Worm (Caenorhabditis elegans): Measurements from ENCODE around the gene cacn-1.

cacn-1 gene

ce11 chrII:14154357-14154756 lies 12.4 kb upstream of the cacn-1 start, which contains the start of gene Y48B6A.1 (continued):
- TF ChIP-seq dpl-1 (GFP tag; optimal IDR thresholded peaks at IDR 0.05) (peak; percentile 90), R02D3.7 (tag; optimal IDR thresholded peaks at IDR 0.05) (no peak), spr-3 (GFP tag; optimal IDR thresholded peaks at IDR 0.05) (peak; percentile 4), F37D6.2 (tag; optimal IDR thresholded peaks at IDR 0.05) (peak; percentile 70), ama-1 (optimal IDR thresholded peaks at IDR 0.05) (peak; percentile 73), ceh-44 (GFP tag; IDR thresholded peaks at IDR 0.05) (peak; percentile 89), dve-1 (tag; optimal IDR thresholded peaks at IDR 0.05; ENCODE audit: insufficient read depth) (peak; percentile 94), lin-29 (GFP tag; IDR thresholded peaks at IDR 0.05) (no peak), lim-7 (GFP tag; IDR thresholded peaks at IDR 0.05) (0 out of 2 replicates have a peak, but pooled peaks have one; percentile 52), zag-1 (tag; optimal IDR thresholded peaks at IDR 0.05) (no peak), saeg-2 (GFP tag; IDR thresholded peaks at IDR 0.05) (0 out of 2 replicates have a peak, but pooled peaks have one; percentile 35), T20F7.1 (GFP tag; optimal IDR thresholded peaks at IDR 0.05) (no peak), Y105C5A.15 (GFP tag; IDR thresholded peaks at IDR 0.05) (no peak), lin-15B (tag; optimal IDR thresholded peaks at IDR 0.05) (peak; percentile 88), ceh-62 (tag; optimal IDR thresholded peaks at IDR 0.05) (no peak)

ce11 chrII:14152274-14152673 lies 10.3 kb upstream of the cacn-1 start:
- TF ChIP-seq set-16 (GFP tag; IDR thresholded peaks at IDR 0.05) = peak; percentile 89
- no peak for TF ChIP-seq cey-2 (tag; optimal IDR thresholded peaks at IDR 0.05; ENCODE audit: borderline replicate concordance, insufficient read depth)
- 0 out of 2 replicates have a peak, but pooled peaks have one; percentile 11 for TF ChIP-seq egl-43 (GFP tag; IDR thresholded peaks at IDR 0.05)
- no peak for TF ChIP-seq lin-13 (GFP tag; optimal IDR thresholded peaks at IDR 0.05)
- no peak for TF ChIP-seq duxl-1 (tag; optimal IDR thresholded peaks at IDR 0.05; ENCODE audit: poor library complexity)
- no peak for TF ChIP-seq F37D6.2 (tag; optimal IDR thresholded peaks at IDR 0.05)
- no peak for TF ChIP-seq spr-3 (GFP tag; optimal IDR thresholded peaks at IDR 0.05)
- TF ChIP-seq unc-62 (GFP tag; optimal IDR thresholded peaks at IDR 0.05 in 1 of 2) = peak in 1 of 2 experiments; percentile 39
- TF ChIP-seq unc-62 (tag; optimal IDR thresholded peaks at IDR 0.05) = no peak

ce11 chrII:14150031-14150430 lies 8.1 kb upstream of the cacn-1 start, which contains the start of gene W03H9.1:
Gene W03H9.1, minus strand, starts transcription at chrII:14150131.
- TF ChIP-seq nhr-6 (tag; optimal IDR thresholded peaks at IDR 0.05) = no peak

ce11 chrII:14143838-14144268 lies 1.9 kb upstream of the cacn-1 start, which contains the start of gene W03H9.2:
Gene W03H9.2, minus strand, starts transcription at chrII:14143869.
- TF ChIP-seq nhr-237 (tag; optimal IDR thresholded peaks at IDR 0.05) = no peak
- peak; percentile 57 for TF ChIP-seq dmd-6 (GFP tag; IDR thresholded peaks at IDR 0.05)
- TF ChIP-seq ZK337.2 (GFP tag; IDR thresholded peaks at IDR 0.05) = no peak
- no peak for TF ChIP-seq lin-1 (GFP tag; IDR thresholded peaks at IDR 0.05)
- TF ChIP-seq arid-1 (GFP tag; conservative IDR thresholded peaks at IDR 0.05) = 0 out of 2 replicates have a peak, but pooled peaks have one; percentile 9
- TF ChIP-seq lin-39 (tag; optimal IDR thresholded peaks at IDR 0.05) = no peak
- TF ChIP-seq cey-2 (tag; optimal IDR thresholded peaks at IDR 0.05; ENCODE audit: borderline replicate concordance, insufficient read depth) = no peak
- peak; percentile 75 for TF ChIP-seq nhr-77 (tag; optimal IDR thresholded peaks at IDR 0.05)
- no peak for TF ChIP-seq mdl-1 (tag; optimal IDR thresholded peaks at IDR 0.05)
- TF ChIP-seq lir-3 (tag; optimal IDR thresholded peaks at IDR 0.05) = peak; percentile 41
- TF ChIP-seq fos-1 (tag; optimal IDR thresholded peaks at IDR 0.05) = no peak
- no peak for TF ChIP-seq ces-1 (GFP tag; optimal IDR thresholded peaks at IDR 0.05)
- TF ChIP-seq lin-13 (GFP tag; optimal IDR thresholded peaks at IDR 0.05) = peak; percentile 18
- TF ChIP-seq jun-1 (tag; optimal IDR thresholded peaks at IDR 0.05) = no peak
- TF ChIP-seq spr-1 (tag; optimal IDR thresholded peaks at IDR 0.05) = no peak
- no peak for TF ChIP-seq T20F7.1 (GFP tag; optimal IDR thresholded peaks at IDR 0.05)
- TF ChIP-seq nhr-48 (tag; optimal IDR thresholded peaks at IDR 0.05) = peak; percentile 4
- peak; percentile 36 for TF ChIP-seq nhr-102 (tag; optimal IDR thresholded peaks at IDR 0.05)
- TF ChIP-seq pha-4 (GFP tag; IDR thresholded peaks at IDR 0.05) = peak; percentile 58; the same call in 1 of the 2 replicates
- no peak for TF ChIP-seq pha-4 (tag; optimal IDR thresholded peaks at IDR 0.05)
- TF ChIP-seq lin-38 (GFP tag; IDR thresholded peaks at IDR 0.05) = peak; percentile 80
- TF ChIP-seq rbr-2 (tag; optimal IDR thresholded peaks at IDR 0.05) = peak; percentile 65
- no peak for TF ChIP-seq F44E2.7 (GFP tag; IDR thresholded peaks at IDR 0.05)
- no peak for TF ChIP-seq snpc-1.2 (GFP tag; IDR thresholded peaks at IDR 0.05)
- TF ChIP-seq mes-2 (tag; optimal IDR thresholded peaks at IDR 0.05; ENCODE audit: poor library complexity, severe bottlenecking) = peak; percentile 95
- TF ChIP-seq ctbp-1 (GFP tag; IDR thresholded peaks at IDR 0.05) = 0 out of 2 replicates have a peak, but pooled peaks have one; percentile 40
- TF ChIP-seq egl-43 (GFP tag; IDR thresholded peaks at IDR 0.05) = 0 out of 2 replicates have a peak, but pooled peaks have one; percentile 41

Measured in whole organism, L4 larva.